Fruit fly (Drosophila melanogaster): ENCODE results near the gene RhoGDI.

RhoGDI gene

dm6 chr3L:19898547-19899282 is 29.8 kb upstream of the RhoGDI start:
- TF ChIP-seq ovo (GFP tag; optimal IDR thresholded peaks at IDR 0.05): no peak
- no peak for TF ChIP-seq CG1620 (GFP tag; optimal IDR thresholded peaks at IDR 0.05)
- no peak for TF ChIP-seq cnc (optimal IDR thresholded peaks at IDR 0.05)
- no peak for TF ChIP-seq CG5204 (GFP tag; optimal IDR thresholded peaks at IDR 0.05)
- no peak for TF ChIP-seq CG14711 (tag; optimal IDR thresholded peaks at IDR 0.05)
- TF ChIP-seq CG7045 (GFP tag; optimal IDR thresholded peaks at IDR 0.05): no peak
- no peak for TF ChIP-seq Hr96 (GFP tag; optimal IDR thresholded peaks at IDR 0.05)
- no peak for TF ChIP-seq bab1 (GFP tag; optimal IDR thresholded peaks at IDR 0.05)
- TF ChIP-seq CG33017 (tag; optimal IDR thresholded peaks at IDR 0.05): no peak
- no peak for TF ChIP-seq kay (GFP tag; ENCODE audit: borderline replicate concordance)
- no peak for TF ChIP-seq CG7101 (tag; optimal IDR thresholded peaks at IDR 0.05)
- no peak for TF ChIP-seq toe (GFP tag; optimal IDR thresholded peaks at IDR 0.05)
- no peak for TF ChIP-seq cic (GFP tag; optimal IDR thresholded peaks at IDR 0.05)

- TF ChIP-seq CG33017 (tag; optimal IDR thresholded peaks at IDR 0.05): no peak
- TF ChIP-seq Crg-1 (GFP tag; optimal IDR thresholded peaks at IDR 0.05): no peak
- no peak for TF ChIP-seq CG5204 (GFP tag; optimal IDR thresholded peaks at IDR 0.05)
- TF ChIP-seq CG7101 (tag; optimal IDR thresholded peaks at IDR 0.05): no peak
- TF ChIP-seq CG14711 (tag; optimal IDR thresholded peaks at IDR 0.05): peak; percentile 87
- peak; percentile 47 for TF ChIP-seq CG12768 (GFP tag; optimal IDR thresholded peaks at IDR 0.05)
- TF ChIP-seq CG1620 (GFP tag; optimal IDR thresholded peaks at IDR 0.05): no peak
- TF ChIP-seq CG11617 (GFP tag; optimal IDR thresholded peaks at IDR 0.05): peak; percentile 14
- TF ChIP-seq cnc (optimal IDR thresholded peaks at IDR 0.05): no peak
- TF ChIP-seq Clk (GFP tag; optimal IDR thresholded peaks at IDR 0.05): no peak
- TF ChIP-seq Mnt (GFP tag; optimal IDR thresholded peaks at IDR 0.05): peak; percentile 55
- no peak for TF ChIP-seq bab1 (GFP tag; optimal IDR thresholded peaks at IDR 0.05)
- TF ChIP-seq CG7045 (GFP tag; optimal IDR thresholded peaks at IDR 0.05): no peak
- TF ChIP-seq Hr96 (GFP tag; optimal IDR thresholded peaks at IDR 0.05): no peak
- TF ChIP-seq kay (GFP tag; ENCODE audit: borderline replicate concordance): peak; percentile 95
- peak; percentile 73 for TF ChIP-seq cic (GFP tag; optimal IDR thresholded peaks at IDR 0.05)
- TF ChIP-seq pad (GFP tag; optimal IDR thresholded peaks at IDR 0.05): peak; percentile 5
- no peak for TF ChIP-seq toe (GFP tag; optimal IDR thresholded peaks at IDR 0.05)
- TF ChIP-seq ovo (GFP tag; optimal IDR thresholded peaks at IDR 0.05): no peak
- TF ChIP-seq tj (GFP tag; optimal IDR thresholded peaks at IDR 0.05): peak; percentile 1
These were observed 29.1 kb upstream of the RhoGDI start for dm6 chr3L:19899308-19899927.

dm6 chr3L:19900184-19901089 is 28.1 kb upstream of the RhoGDI start:
- TF ChIP-seq Mnt (GFP tag; optimal IDR thresholded peaks at IDR 0.05) (no peak), kay (GFP tag; ENCODE audit: borderline replicate concordance) (peak; percentile 99), CG7045 (GFP tag; optimal IDR thresholded peaks at IDR 0.05) (no peak), CG12768 (GFP tag; optimal IDR thresholded peaks at IDR 0.05) (peak; percentile 35), cic (GFP tag; optimal IDR thresholded peaks at IDR 0.05) (peak; percentile 56), bab1 (GFP tag; optimal IDR thresholded peaks at IDR 0.05) (no peak), ovo (GFP tag; optimal IDR thresholded peaks at IDR 0.05) (no peak), CG5204 (GFP tag; optimal IDR thresholded peaks at IDR 0.05) (no peak), cnc (optimal IDR thresholded peaks at IDR 0.05) (no peak), CG7101 (tag; optimal IDR thresholded peaks at IDR 0.05) (no peak), CG11617 (GFP tag; optimal IDR thresholded peaks at IDR 0.05) (peak; percentile 21)

- TF ChIP-seq CG11617 (GFP tag; optimal IDR thresholded peaks at IDR 0.05) (no peak), CG7101 (tag; optimal IDR thresholded peaks at IDR 0.05) (no peak), ovo (GFP tag; optimal IDR thresholded peaks at IDR 0.05) (no peak), Crg-1 (GFP tag; optimal IDR thresholded peaks at IDR 0.05) (no peak), cic (GFP tag; optimal IDR thresholded peaks at IDR 0.05) (peak; percentile 58), pad (GFP tag; optimal IDR thresholded peaks at IDR 0.05) (no peak), tj (GFP tag; optimal IDR thresholded peaks at IDR 0.05) (peak; percentile 15), cnc (optimal IDR thresholded peaks at IDR 0.05) (peak in 1 of 2 experiments; percentile 59), bab1 (GFP tag; optimal IDR thresholded peaks at IDR 0.05) (no peak), CG12768 (GFP tag; optimal IDR thresholded peaks at IDR 0.05) (peak; percentile 38), kay (GFP tag; ENCODE audit: borderline replicate concordance) (peak; percentile 26)
These were observed 26.9 kb upstream of the RhoGDI start for dm6 chr3L:19901486-19902255.

All from whole organism, adult.